Worm (Caenorhabditis elegans): ENCODE results near the gene nduc-2.

Gene nduc-2

DNA sequence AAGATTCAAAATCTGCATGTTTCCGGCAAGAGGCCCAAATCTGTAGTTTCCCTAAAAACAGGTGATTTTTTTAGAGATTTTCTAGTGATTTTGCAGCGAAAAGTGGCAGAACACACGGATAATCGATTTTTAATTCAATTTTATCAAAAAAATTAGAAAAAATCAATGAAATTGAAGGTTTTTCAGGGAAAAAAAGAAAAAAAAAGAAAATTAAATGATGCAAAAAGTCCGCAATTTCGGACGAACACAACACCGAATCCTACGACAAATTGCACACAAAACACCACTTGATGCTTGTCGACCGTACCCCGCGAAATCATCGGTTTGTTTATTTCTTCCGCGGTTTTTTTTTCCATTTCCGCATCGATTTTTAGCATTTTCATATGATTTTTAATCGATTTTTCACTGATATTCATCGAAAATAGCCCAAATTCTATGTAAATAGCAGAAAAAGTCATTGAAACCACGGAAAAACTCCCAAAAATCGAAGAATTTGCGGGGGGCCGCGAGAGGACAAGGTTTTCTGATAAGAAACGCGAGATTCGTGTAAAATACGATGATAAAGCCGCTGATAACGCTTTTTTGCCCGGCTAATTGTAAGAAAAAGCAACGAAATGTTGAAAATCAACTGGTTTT lies 28.4 kb downstream of the nduc-2 start, which contains the start of gene tufm-1 (continued):
- TF ChIP-seq sup-37 (GFP tag; optimal IDR thresholded peaks at IDR 0.05): no peak
- TF ChIP-seq lin-14 (GFP tag; optimal IDR thresholded peaks at IDR 0.05): no peak
- no peak for TF ChIP-seq sptf-1 (tag; optimal IDR thresholded peaks at IDR 0.05)
- peak; percentile 73 to 75 for TF ChIP-seq efl-1 (optimal IDR thresholded peaks at IDR 0.05)
- TF ChIP-seq efl-1 (GFP tag; optimal IDR thresholded peaks at IDR 0.05 in 1 of 2): peak; percentile 78 to 97
- no peak for TF ChIP-seq nhr-20 (tag; optimal IDR thresholded peaks at IDR 0.05)
- TF ChIP-seq C16A3.4 (tag; optimal IDR thresholded peaks at IDR 0.05): peak; percentile 47
- no peak for TF ChIP-seq nhr-77 (tag; optimal IDR thresholded peaks at IDR 0.05)
- no peak for TF ChIP-seq nhr-11 (tag; optimal IDR thresholded peaks at IDR 0.05)
- TF ChIP-seq pqm-1 (tag; optimal IDR thresholded peaks at IDR 0.05): no peak
- peak; percentile 52 for TF ChIP-seq nhr-85 (tag)
- no peak for TF ChIP-seq efl-3 (GFP tag; optimal IDR thresholded peaks at IDR 0.05)
- peak in 1 of 6 experiments; percentile 31 for TF ChIP-seq elt-3 (tag; optimal IDR thresholded peaks at IDR 0.05)
- no peak for TF ChIP-seq ceh-88 (GFP tag; IDR thresholded peaks at IDR 0.05)
- no peak for TF ChIP-seq aly-2 (tag; optimal IDR thresholded peaks at IDR 0.05)
- peak; percentile 47 for TF ChIP-seq jun-1 (tag; optimal IDR thresholded peaks at IDR 0.05)
- peak; percentile 74 to 78 for TF ChIP-seq lin-35 (GFP tag; optimal IDR thresholded peaks at IDR 0.05)
- TF ChIP-seq snu-23 (GFP tag; optimal IDR thresholded peaks at IDR 0.05): peak; percentile 75
- TF ChIP-seq ceh-8 (GFP tag; optimal IDR thresholded peaks at IDR 0.05): no peak
- TF ChIP-seq dpl-1 (GFP tag; optimal IDR thresholded peaks at IDR 0.05): peak; percentile 62 to 74 (median 65)
- no peak for TF ChIP-seq grh-1 (GFP tag; IDR thresholded peaks at IDR 0.05)
- no peak for TF ChIP-seq egl-13 (tag; optimal IDR thresholded peaks at IDR 0.05)
- TF ChIP-seq egl-27 (tag; optimal IDR thresholded peaks at IDR 0.05): no peak
- TF ChIP-seq Y116A8C.19 (tag; optimal IDR thresholded peaks at IDR 0.05; ENCODE audit: borderline replicate concordance): no peak
- no peak for TF ChIP-seq nhr-90 (tag; optimal IDR thresholded peaks at IDR 0.05; ENCODE audit: poor library complexity)
- TF ChIP-seq pax-3 (tag; optimal IDR thresholded peaks at IDR 0.05): no peak
- TF ChIP-seq pag-3 (tag; optimal IDR thresholded peaks at IDR 0.05; ENCODE audit: borderline replicate concordance, insufficient read depth): no peak
- TF ChIP-seq mab-9 (GFP tag; IDR thresholded peaks at IDR 0.05): no peak
- peak; percentile 10 for TF ChIP-seq snpc-4 (tag; optimal IDR thresholded peaks at IDR 0.05)
- no peak for TF ChIP-seq hlh-17 (GFP tag; optimal IDR thresholded peaks at IDR 0.05; ENCODE audit: borderline replicate concordance)
- no peak for TF ChIP-seq ces-1 (GFP tag; optimal IDR thresholded peaks at IDR 0.05)
- TF ChIP-seq hlh-4 (tag; optimal IDR thresholded peaks at IDR 0.05): no peak
- TF ChIP-seq rnt-1 (tag; optimal IDR thresholded peaks at IDR 0.05): no peak

DNA sequence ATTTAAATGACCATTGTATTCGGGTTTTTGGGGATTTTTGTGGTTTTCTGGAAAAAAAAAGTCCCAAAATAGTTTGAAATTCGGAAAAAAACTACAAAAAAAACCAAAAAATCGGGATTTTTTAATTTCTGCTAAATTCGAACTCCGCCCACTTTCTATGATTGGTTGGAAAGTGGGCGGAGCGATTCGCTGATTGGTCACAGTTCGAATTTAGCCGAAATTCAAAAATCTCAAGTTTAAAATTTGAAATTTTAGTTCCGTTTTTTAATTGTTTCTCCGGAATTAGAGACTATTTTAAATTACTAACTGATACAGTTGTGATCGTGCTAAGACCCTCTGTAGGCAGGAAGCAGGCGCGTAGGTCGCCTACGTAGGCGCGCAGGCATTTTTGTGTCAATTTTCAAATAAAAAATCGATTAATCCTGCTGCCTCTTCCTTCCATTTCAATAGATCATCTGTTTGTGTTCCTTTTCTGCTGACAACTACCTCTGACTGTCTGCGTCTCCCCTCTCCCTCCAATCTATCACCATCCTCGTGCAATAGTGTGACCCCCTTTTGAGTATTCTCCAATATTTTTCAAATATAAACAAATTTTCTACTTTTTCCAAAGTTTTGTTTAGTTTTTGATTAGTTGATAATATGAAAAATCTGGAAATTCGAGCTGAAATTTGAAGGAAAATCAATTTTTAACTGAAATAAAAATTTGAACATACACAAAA lies 29.7 kb downstream of the nduc-2 start:
- TF ChIP-seq dsc-1 (tag; optimal IDR thresholded peaks at IDR 0.05): no peak
- no peak for TF ChIP-seq isw-1 (GFP tag; IDR thresholded peaks at IDR 0.05)
- TF ChIP-seq C34B4.2 (tag; optimal IDR thresholded peaks at IDR 0.05): no peak
- no peak for TF ChIP-seq unc-30 (tag; optimal IDR thresholded peaks at IDR 0.05)
- no peak for TF ChIP-seq F16B12.6 (tag; optimal IDR thresholded peaks at IDR 0.05)
- TF ChIP-seq blmp-1 (tag; optimal IDR thresholded peaks at IDR 0.05): peak; percentile 7
- no peak for TF ChIP-seq nhr-19 (GFP tag; conservative IDR thresholded peaks at IDR 0.05)
- no peak for TF ChIP-seq mdl-1 (tag; optimal IDR thresholded peaks at IDR 0.05)
- TF ChIP-seq rnt-1 (tag; optimal IDR thresholded peaks at IDR 0.05): no peak
- TF ChIP-seq vab-15 (tag; optimal IDR thresholded peaks at IDR 0.05): no peak
- peak in 1 of 3 experiments; percentile 11 for TF ChIP-seq dpl-1 (GFP tag; optimal IDR thresholded peaks at IDR 0.05)
- TF ChIP-seq efl-1 (optimal IDR thresholded peaks at IDR 0.05): peak in 1 of 2 experiments; percentile 11
- TF ChIP-seq efl-1 (GFP tag; optimal IDR thresholded peaks at IDR 0.05 in 1 of 2): peak in 1 of 2 experiments; percentile 88
